Worm (Caenorhabditis elegans): Measurements from ENCODE around the gene mlh-1.

- TF ChIP-seq hlh-30 (tag; optimal IDR thresholded peaks at IDR 0.05; ENCODE audit: insufficient read depth) (no peak), elt-4 (tag; optimal IDR thresholded peaks at IDR 0.05) (no peak), ceh-14 (tag; optimal IDR thresholded peaks at IDR 0.05) (no peak), pha-4 (tag; optimal IDR thresholded peaks at IDR 0.05) (no peak), dmd-4 (tag; optimal IDR thresholded peaks at IDR 0.05; ENCODE audit: borderline replicate concordance) (no peak), sox-2 (GFP tag; IDR thresholded peaks at IDR 0.05) (no peak), ztf-16 (tag; optimal IDR thresholded peaks at IDR 0.05) (no peak), pros-1 (tag; optimal IDR thresholded peaks at IDR 0.05) (no peak), C08G9.2 (tag; optimal IDR thresholded peaks at IDR 0.05) (no peak), dve-1 (tag; optimal IDR thresholded peaks at IDR 0.05) (no peak), ahr-1 (tag; optimal IDR thresholded peaks at IDR 0.05) (no peak)
Measured at ce11 chrIII:13462138-13462634, 52.2 kb downstream of the mlh-1 start, which contains the start of the genes abcf-2 and T27E9.2.

Data from whole organism, late embryonic.